Fruit fly (Drosophila melanogaster) whole organism, embryonic: ENCODE results near the gene Polr2F.

Experiments
- CG10366 ChIP-seq: fragments of 200-800 bp; sonication (Bioruptor generic); IDR thresholded peaks from 2 replicates; pipeline ENCODE4 v1.3.6; 2022; ENCODE audit warnings: missing biosample characterization, missing genetic modification characterization
- CG10431 ChIP-seq: fragments of 200-800 bp; sonication (Bioruptor generic); optimal IDR thresholded peaks from 3 replicates; lab custom pipeline; 2018; ENCODE audit warnings: missing biosample characterization, mild to moderate bottlenecking, missing genetic modification characterization
- CG10543 ChIP-seq: fragments of 200-800 bp; sonication (Bioruptor generic); optimal IDR thresholded peaks from 3 replicates; lab custom pipeline; 2017; ENCODE audit warnings: missing biosample characterization, mild to moderate bottlenecking, missing genetic modification characterization, moderate library complexity
- CG10979 ChIP-seq: fragments of 200-800 bp; sonication (Bioruptor generic); optimal IDR thresholded peaks from 2 replicates; lab custom pipeline; 2018; ENCODE audit warnings: missing biosample characterization, mild to moderate bottlenecking, missing genetic modification characterization, moderate library complexity
- CG11504 ChIP-seq: fragments of 200-800 bp; sonication (Bioruptor generic); optimal IDR thresholded peaks from 3 replicates; lab custom pipeline; 2019; ENCODE audit warnings: missing biosample characterization, mild to moderate bottlenecking, missing genetic modification characterization, moderate library complexity
- CG12236 ChIP-seq: fragments of 200-800 bp; sonication (Bioruptor generic); optimal IDR thresholded peaks from 2 replicates; lab custom pipeline; 2016; ENCODE audit warnings: missing biosample characterization, missing genetic modification characterization
- CG14860 ChIP-seq: fragments of 200-800 bp; sonication (Bioruptor generic); IDR thresholded peaks from 3 replicates; pipeline ENCODE4 v1.3.6; 2022; ENCODE audit warnings: missing biosample characterization, missing genetic modification characterization; ENCODE audit not compliant: partially characterized antibody
- CG16813 ChIP-seq: fragments of 200-800 bp; sonication (Bioruptor generic); IDR thresholded peaks from 3 replicates; pipeline ENCODE4 v1.3.6; 2022; ENCODE audit warnings: missing biosample characterization, missing genetic modification characterization; ENCODE audit not compliant: partially characterized antibody
- CG16815 ChIP-seq: fragments of 200-800 bp; sonication (Bioruptor generic); optimal IDR thresholded peaks from 3 replicates; lab custom pipeline; 2017; ENCODE audit warnings: missing biosample characterization, mild to moderate bottlenecking, missing genetic modification characterization
- CG17829 ChIP-seq: fragments of 200-800 bp; optimal IDR thresholded peaks from 2 replicates; lab custom pipeline; 2019; ENCODE audit warnings: missing biosample characterization, mild to moderate bottlenecking, missing genetic modification characterization, moderate library complexity
- CG18599 ChIP-seq: fragments of 200-800 bp; sonication (Bioruptor generic); optimal IDR thresholded peaks from 3 replicates; lab custom pipeline; 2017; ENCODE audit warnings: missing biosample characterization, missing genetic modification characterization, mild to moderate bottlenecking, moderate library complexity, missing genetic modification reagents
- CG18619 ChIP-seq: fragments of 200-800 bp; sonication (Bioruptor generic); optimal IDR thresholded peaks from 3 replicates; lab custom pipeline; 2017; ENCODE audit warnings: missing biosample characterization, mild to moderate bottlenecking, missing genetic modification characterization
- CG2202 ChIP-seq: fragments of 200-800 bp; sonication (Bioruptor generic); optimal IDR thresholded peaks from 2 replicates; lab custom pipeline; 2018; ENCODE audit warnings: missing biosample characterization, mild to moderate bottlenecking, missing genetic modification characterization
- CG33213 ChIP-seq: fragments of 200-800 bp; sonication (Bioruptor generic); optimal IDR thresholded peaks from 3 replicates; lab custom pipeline; 2016; ENCODE audit warnings: missing biosample characterization, missing genetic modification characterization
- CG34376 ChIP-seq: fragments of 200-800 bp; sonication (Bioruptor generic); optimal IDR thresholded peaks from 2 replicates; lab custom pipeline; 2018; ENCODE audit warnings: missing biosample characterization, mild to moderate bottlenecking, missing genetic modification characterization
- CG5180 ChIP-seq: fragments of 200-800 bp; sonication (Bioruptor generic); optimal IDR thresholded peaks from 3 replicates; lab custom pipeline; 2017; ENCODE audit warnings: missing biosample characterization, missing genetic modification characterization, mild to moderate bottlenecking, moderate library complexity, missing genetic modification reagents
- CG9797 ChIP-seq: fragments of 200-800 bp; sonication (Bioruptor generic); optimal IDR thresholded peaks from 3 replicates; lab custom pipeline; 2018; ENCODE audit warnings: missing biosample characterization, mild to moderate bottlenecking, missing genetic modification characterization
- Camta ChIP-seq: fragments of 200-800 bp; sonication (Bioruptor generic); optimal IDR thresholded peaks from 2 replicates; lab custom pipeline; 2016; ENCODE audit warnings: missing biosample characterization, missing genetic modification characterization
- CrebB ChIP-seq: fragments of 200-800 bp; sonication (Bioruptor generic); optimal IDR thresholded peaks from 3 replicates; lab custom pipeline; 2018; ENCODE audit warnings: missing biosample characterization, mild to moderate bottlenecking, missing genetic modification characterization
- D19B ChIP-seq: fragments of 200-800 bp; sonication (Bioruptor generic); optimal IDR thresholded peaks from 2 replicates; lab custom pipeline; 2017; ENCODE audit warnings: missing biosample characterization, mild to moderate bottlenecking, missing genetic modification characterization
- Drgx ChIP-seq: fragments of 200-800 bp; sonication (Bioruptor generic); IDR thresholded peaks from 2 replicates; pipeline ENCODE4 v1.3.6; 2022; ENCODE audit warnings: missing biosample characterization, missing genetic modification characterization
- E2f2 ChIP-seq: fragments of 200-800 bp; sonication (Bioruptor generic); IDR thresholded peaks from 2 replicates; pipeline ENCODE4 v1.3.6; 2022; ENCODE audit warnings: missing biosample characterization, missing genetic modification characterization
- HmgZ ChIP-seq: fragments of 200-800 bp; sonication (Bioruptor generic); optimal IDR thresholded peaks from 2 replicates; lab custom pipeline; 2018; ENCODE audit warnings: missing biosample characterization, mild to moderate bottlenecking, missing genetic modification characterization
- Hmr ChIP-seq: fragments of 200-800 bp; sonication (Bioruptor generic); optimal IDR thresholded peaks from 3 replicates; lab custom pipeline; 2017; ENCODE audit warnings: mild to moderate bottlenecking, missing biosample characterization, missing genetic modification reagents, missing genetic modification characterization
- MBD-R2 ChIP-seq: fragments of 200-800 bp; sonication (Bioruptor generic); IDR thresholded peaks from 2 replicates; pipeline ENCODE4 v1.3.6; 2022; ENCODE audit warnings: missing biosample characterization, missing genetic modification characterization
- Mad ChIP-seq: fragments of 200-800 bp; sonication (Bioruptor generic); optimal IDR thresholded peaks from 2 replicates; lab custom pipeline; 2016; ENCODE audit warnings: missing biosample characterization, missing genetic modification characterization
- Nf-YC ChIP-seq: fragments of 200-800 bp; optimal IDR thresholded peaks from 3 replicates; lab custom pipeline; 2019; ENCODE audit warnings: missing biosample characterization, mild to moderate bottlenecking, missing genetic modification characterization, moderate library complexity
- Scr ChIP-seq: fragments of 200-800 bp; sonication (Bioruptor generic); IDR thresholded peaks from 2 replicates; pipeline ENCODE4 v1.3.6; 2022; ENCODE audit warnings: missing biosample characterization, missing genetic modification characterization; ENCODE audit not compliant: partially characterized antibody
- Sry-δ ChIP-seq: fragments of 200-800 bp; sonication (Bioruptor generic); optimal IDR thresholded peaks from 2 replicates; lab custom pipeline; 2016; ENCODE audit warnings: missing biosample characterization, missing genetic modification characterization
- al ChIP-seq: fragments of 200-800 bp; sonication (Bioruptor generic); IDR thresholded peaks from 2 replicates; pipeline ENCODE4 v1.3.6; 2022; ENCODE audit warnings: missing biosample characterization, missing genetic modification characterization
- amos ChIP-seq: fragments of 200-800 bp; sonication (Bioruptor generic); IDR thresholded peaks from 2 replicates; pipeline ENCODE4 v1.3.6; 2022; ENCODE audit warnings: missing biosample characterization, missing genetic modification characterization; ENCODE audit not compliant: partially characterized antibody
- aop ChIP-seq: fragments of 200-800 bp; sonication (Bioruptor generic); IDR thresholded peaks from 2 replicates; pipeline ENCODE4 v1.3.6; 2022; ENCODE audit warnings: missing biosample characterization, missing genetic modification characterization
- br ChIP-seq: fragments of >200 bp; optimal IDR thresholded peaks from 2 replicates; lab custom pipeline; 2017
- cas ChIP-seq: fragments of 200-800 bp; sonication (Bioruptor generic); IDR thresholded peaks from 2 replicates; pipeline ENCODE4 v1.3.6; 2022; ENCODE audit warnings: missing biosample characterization, missing genetic modification characterization
- cg ChIP-seq: fragments of 200-800 bp; sonication (Bioruptor generic); optimal IDR thresholded peaks from 3 replicates; lab custom pipeline; 2019; ENCODE audit warnings: missing biosample characterization, mild to moderate bottlenecking, missing genetic modification characterization, moderate library complexity
- chm ChIP-seq: fragments of 200-800 bp; sonication (Bioruptor generic); IDR thresholded peaks from 2 replicates; pipeline ENCODE4 v1.3.6; 2022; ENCODE audit warnings: missing biosample characterization, missing genetic modification characterization
- da ChIP-seq: fragments of 200-800 bp; sonication (Bioruptor generic); optimal IDR thresholded peaks from 2 replicates; lab custom pipeline; 2016; ENCODE audit warnings: missing biosample characterization, missing genetic modification characterization
- disco-r ChIP-seq: fragments of 200-800 bp; sonication (Bioruptor generic); optimal IDR thresholded peaks from 2 replicates; lab custom pipeline; 2016; ENCODE audit warnings: missing biosample characterization, missing genetic modification characterization
- dm ChIP-seq: fragments of 200-800 bp; sonication (Bioruptor generic); optimal IDR thresholded peaks from 3 replicates; lab custom pipeline; 2016; ENCODE audit warnings: missing biosample characterization, missing genetic modification characterization
- gcm2 ChIP-seq: fragments of 200-800 bp; sonication (Bioruptor generic); optimal IDR thresholded peaks from 2 replicates; lab custom pipeline; 2016; ENCODE audit warnings: missing biosample characterization, missing genetic modification characterization
- grau ChIP-seq: fragments of 200-800 bp; optimal IDR thresholded peaks from 3 replicates; lab custom pipeline; 2019; ENCODE audit warnings: missing biosample characterization, mild to moderate bottlenecking, missing genetic modification characterization, moderate library complexity
- gro ChIP-seq: fragments of 200-800 bp; sonication (Bioruptor generic); optimal IDR thresholded peaks from 2 replicates; lab custom pipeline; 2016; ENCODE audit warnings: missing biosample characterization, missing genetic modification characterization
- lbe ChIP-seq: fragments of 200-800 bp; sonication (Bioruptor generic); optimal IDR thresholded peaks from 2 replicates; lab custom pipeline; 2016; ENCODE audit warnings: missing biosample characterization, mild to moderate bottlenecking, missing genetic modification characterization
- maf-S ChIP-seq: fragments of 200-800 bp; sonication (Bioruptor generic); optimal IDR thresholded peaks from 2 replicates; lab custom pipeline; 2016; ENCODE audit warnings: missing biosample characterization, missing genetic modification characterization
- nerfin-2 ChIP-seq: fragments of 200-800 bp; sonication (Bioruptor generic); IDR thresholded peaks from 2 replicates; pipeline ENCODE4 v1.3.6; 2022; ENCODE audit warnings: missing biosample characterization, missing genetic modification characterization; ENCODE audit not compliant: partially characterized antibody
- ranshi ChIP-seq: fragments of 200-800 bp; sonication (Bioruptor generic); IDR thresholded peaks from 2 replicates; pipeline ENCODE4 v1.3.6; 2022; ENCODE audit warnings: missing biosample characterization, missing genetic modification characterization
- rib ChIP-seq: fragments of 200-800 bp; sonication (Bioruptor generic); IDR thresholded peaks from 2 replicates; pipeline ENCODE4 v1.3.6; 2022; ENCODE audit warnings: missing biosample characterization, missing genetic modification characterization
- row ChIP-seq: fragments of 200-800 bp; sonication (Bioruptor generic); IDR thresholded peaks from 3 replicates; pipeline ENCODE4 v1.3.6; 2022; ENCODE audit warnings: missing biosample characterization, missing genetic modification characterization
- sim ChIP-seq: fragments of 200-800 bp; sonication (Bioruptor generic); IDR thresholded peaks from 2 replicates; pipeline ENCODE4 v1.3.6; 2022; ENCODE audit warnings: missing biosample characterization, missing genetic modification characterization
- vnd ChIP-seq: fragments of 200-800 bp; sonication (Bioruptor generic); IDR thresholded peaks from 3 replicates; pipeline ENCODE4 v1.3.6; 2022; ENCODE audit warnings: missing biosample characterization, missing genetic modification characterization; ENCODE audit not compliant: partially characterized antibody
- zen2 ChIP-seq: fragments of 200-800 bp; sonication (Bioruptor generic); IDR thresholded peaks from 3 replicates; pipeline ENCODE4 v1.3.6; 2022; ENCODE audit warnings: missing biosample characterization, missing genetic modification characterization; ENCODE audit not compliant: partially characterized antibody

Polr2F gene

DNA sequence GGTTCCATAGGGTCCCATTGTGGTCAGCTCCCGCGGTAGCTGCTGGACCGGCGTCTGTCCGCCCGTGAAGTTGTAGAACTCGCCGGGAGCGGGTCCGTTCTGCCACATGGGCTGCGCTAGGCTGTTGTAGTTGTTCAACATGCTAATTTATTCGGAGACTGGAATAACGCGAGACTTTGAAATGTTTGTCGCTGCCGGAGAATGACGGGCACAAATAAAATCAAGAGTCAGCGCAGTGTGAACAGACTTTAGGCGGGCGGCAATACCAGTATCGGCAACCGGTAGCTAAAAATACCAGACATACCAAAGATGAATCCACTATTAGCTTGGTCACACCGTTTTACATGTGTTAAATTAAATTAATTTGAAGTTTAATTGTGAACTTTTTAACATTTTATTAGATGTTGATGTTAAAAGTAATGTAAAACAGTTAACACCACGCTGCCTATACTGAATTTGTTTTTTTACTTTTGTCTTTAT lies 13.6 kb upstream of the Polr2F start, which contains the start of gene Prosbeta7 (continued):
- TF ChIP-seq grau (tag; lab: Kevin White, UChicago) (peak; percentile 4), dm (GFP tag; lab: Kevin White, UChicago) (peak; percentile 17), CG10979 (tag; lab: Kevin White, UChicago) (no peak), cg (GFP tag; lab: Kevin White, UChicago) (no peak), maf-S (no peak), amos (GFP tag; lab: Robert Waterston, UW) (peak; percentile 71; the same call in 1 of the 2 replicates), CG11504 (tag; lab: Kevin White, UChicago) (peak; percentile 28), vnd (GFP tag; lab: Robert Waterston, UW) (peak; percentile 8; the same call in 1 of the 3 replicates), Hmr (GFP tag; lab: Kevin White, UChicago) (no peak), CG10543 (GFP tag; lab: Kevin White, UChicago) (no peak), lbe (GFP tag; lab: Kevin White, UChicago) (no peak), E2f2 (peak; percentile 56), CG10431 (no peak), Sry-δ (peak; percentile 5), disco-r (GFP tag; lab: Kevin White, UChicago) (no peak), CG14860 (peak; percentile 56), rib (GFP tag; lab: Robert Waterston, UW) (no peak), CG9797 (GFP tag; lab: Kevin White, UChicago) (peak; percentile 90), CG18599 (no peak), nerfin-2 (GFP tag; lab: Robert Waterston, UW) (0 out of 2 replicates have a peak, but pooled peaks have one; percentile 30), HmgZ (peak; percentile 65), Nf-YC (tag; lab: Kevin White, UChicago) (peak; percentile 65), CG16815 (GFP tag; lab: Kevin White, UChicago) (no peak), CrebB (tag; lab: Kevin White, UChicago) (no peak), CG18619 (GFP tag; lab: Kevin White, UChicago) (no peak), Scr (GFP tag; lab: Robert Waterston, UW) (peak; percentile 69), sim (GFP tag; lab: Robert Waterston, UW) (no peak), gcm2 (GFP tag; lab: Kevin White, UChicago) (no peak), row (GFP tag; lab: Robert Waterston, UW) (peak; percentile 42; the same call in 2 of the 3 replicates), zen2 (GFP tag; lab: Robert Waterston, UW) (peak; percentile 86), Mad (GFP tag; lab: Kevin White, UChicago) (no peak), ranshi (GFP tag; lab: Robert Waterston, UW) (no peak), cas (GFP tag; lab: Robert Waterston, UW) (no peak), MBD-R2 (GFP tag; lab: Robert Waterston, UW) (peak; percentile 86), CG17829 (peak; percentile 15), br (no peak), da (GFP tag; lab: Kevin White, UChicago) (no peak), gro (GFP tag; lab: Kevin White, UChicago) (peak; percentile 6), CG34376 (GFP tag; lab: Kevin White, UChicago) (no peak), CG5180 (GFP tag; lab: Kevin White, UChicago) (no peak), CG2202 (tag; lab: Kevin White, UChicago) (no peak), al (no peak), CG10366 (no peak), aop (GFP tag; lab: Robert Waterston, UW) (no peak), Drgx (no peak), CG16813 (GFP tag; lab: Robert Waterston, UW) (peak; percentile 65), D19B (GFP tag; lab: Kevin White, UChicago) (no peak), CG33213 (no peak), chm (GFP tag; lab: Robert Waterston, UW) (no peak), Camta (GFP tag; lab: Kevin White, UChicago) (no peak), CG12236 (no peak)
